Worm (Caenorhabditis elegans): Measurements from ENCODE around the gene clec-216.

DNA sequence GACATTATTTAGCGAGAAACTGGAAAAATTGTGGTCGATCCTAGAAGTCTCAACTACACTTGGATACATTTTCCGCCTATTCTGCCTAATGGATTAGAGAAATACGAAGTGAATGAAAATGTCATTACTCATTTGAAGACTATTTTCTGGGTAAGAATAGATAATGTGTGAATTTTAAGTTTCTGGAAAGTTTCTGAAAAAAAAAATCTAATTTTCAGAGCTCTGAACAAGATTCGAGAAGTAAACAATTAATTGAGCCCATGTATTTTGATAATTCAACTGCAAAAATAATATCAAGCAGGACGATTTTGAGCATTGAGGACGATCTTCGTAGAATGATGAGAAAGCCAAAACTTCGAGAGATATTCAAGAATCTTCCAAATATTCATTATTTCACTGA lies 6.5 kb downstream of the clec-216 start:
- TF ChIP-seq ceh-82 (tag; optimal IDR thresholded peaks at IDR 0.05) (no peak), mbf-1 (tag; optimal IDR thresholded peaks at IDR 0.05) (no peak), lin-11 (tag; optimal IDR thresholded peaks at IDR 0.05) (no peak), unc-55 (GFP tag; optimal IDR thresholded peaks at IDR 0.05) (no peak), aly-2 (tag; optimal IDR thresholded peaks at IDR 0.05) (no peak), nhr-77 (tag; optimal IDR thresholded peaks at IDR 0.05) (no peak), snpc-4 (tag; optimal IDR thresholded peaks at IDR 0.05) (no peak), alr-1 (tag; optimal IDR thresholded peaks at IDR 0.05) (no peak), nhr-237 (tag; optimal IDR thresholded peaks at IDR 0.05) (no peak), egl-27 (tag; optimal IDR thresholded peaks at IDR 0.05) (no peak), R02D3.7 (tag; optimal IDR thresholded peaks at IDR 0.05) (no peak), nhr-23 (tag; optimal IDR thresholded peaks at IDR 0.05) (no peak)

Measured in whole organism, L2 larva.